Worm (Caenorhabditis elegans) whole organism, mixed stage, embryonic: Measurements from ENCODE around the gene ing-3.

Experiments used
- ces-1 ChIP-seq: fragments of 150-350 bp; optimal IDR thresholded peaks from 2 replicates; lab custom pipeline; 2014; ENCODE audit warnings: missing biosample characterization, missing genetic modification reagents, missing genetic modification characterization
- elt-3 ChIP-seq: fragments of 150-350 bp; optimal IDR thresholded peaks from 2 replicates; lab custom pipeline; 2014; ENCODE audit warnings: missing biosample characterization, missing genetic modification characterization
- mep-1 ChIP-seq: fragments of 150-350 bp; optimal IDR thresholded peaks from 2 replicates; lab custom pipeline; 2017; ENCODE audit warnings: missing biosample characterization, missing genetic modification reagents, missing genetic modification characterization, inconsistent platforms
- unc-62 ChIP-seq: fragments of 150-350 bp; optimal IDR thresholded peaks from 2 replicates; lab custom pipeline; 2014; ENCODE audit warnings: missing biosample characterization, missing genetic modification reagents, missing genetic modification characterization
- ztf-11 ChIP-seq: fragments of 150-350 bp; optimal IDR thresholded peaks from 2 replicates; lab custom pipeline; 2014; ENCODE audit warnings: missing biosample characterization, missing genetic modification characterization

- TF ChIP-seq ces-1 (GFP tag; lab: Kevin White, UChicago) (no peak), ztf-11 (no peak), elt-3 (no peak), unc-62 (GFP tag; lab: Kevin White, UChicago) (no peak), mep-1 (tag; lab: Kevin White, UChicago) (no peak)
Measured at ce11 chrII:13882405-13882804, 6.6 kb downstream of the ing-3 start, which contains the start of gene hda-10.
